Worm (Caenorhabditis elegans) whole organism, L1 larva: ENCODE measurements around the gene kqt-1.
A peak's percentile ranks its signal among the peaks of the same experiment; 100 is the strongest.

Experiments used
- C04F5.9 ChIP-seq: sonication (generic microtip); optimal IDR thresholded peaks from 2 replicates; lab custom pipeline; 2016; ENCODE audit warnings: missing genetic modification characterization, missing compliant biosample characterization
- F16B12.6 ChIP-seq: fragments of 150-350 bp; optimal IDR thresholded peaks from 2 replicates; lab custom pipeline; 2014; ENCODE audit warnings: missing biosample characterization, missing genetic modification characterization
- aha-1 ChIP-seq: fragments of 150-350 bp; optimal IDR thresholded peaks from 2 replicates; lab custom pipeline; 2014; ENCODE audit warnings: missing biosample characterization, missing genetic modification characterization
- alr-1 ChIP-seq: fragments of 200-800 bp; sonication (Bioruptor generic); optimal IDR thresholded peaks from 2 replicates; lab custom pipeline; 2018; ENCODE audit warnings: borderline replicate concordance, mild to moderate bottlenecking, missing genetic modification characterization, missing compliant biosample characterization
- ceh-63 ChIP-seq: fragments of 200-800 bp; sonication (Bioruptor generic); optimal IDR thresholded peaks from 2 replicates; lab custom pipeline; 2018; ENCODE audit warnings: mild to moderate bottlenecking, missing genetic modification characterization, missing compliant biosample characterization
- ceh-8 ChIP-seq: fragments of 200-800 bp; sonication (Bioruptor generic); optimal IDR thresholded peaks from 2 replicates; lab custom pipeline; 2018; ENCODE audit warnings: mild to moderate bottlenecking, missing genetic modification characterization, moderate library complexity, missing compliant biosample characterization
- ceh-82 ChIP-seq, 3 experiments: fragments of 150-350 bp in 1 of 3; sonication (generic microtip) in 2 of 3; optimal IDR thresholded peaks; 2 replicates each; lab custom pipeline; 2014 to 2017; ENCODE audit warnings: missing biosample characterization in 3 of 3, missing genetic modification characterization in 3 of 3
- ceh-90 ChIP-seq: sonication (generic microtip); optimal IDR thresholded peaks from 2 replicates; lab custom pipeline; 2016; ENCODE audit warnings: missing genetic modification characterization, missing compliant biosample characterization
- ces-1 ChIP-seq: fragments of 150-350 bp; optimal IDR thresholded peaks from 2 replicates; lab custom pipeline; 2014; ENCODE audit warnings: missing biosample characterization, missing genetic modification reagents, missing genetic modification characterization
- dsc-1 ChIP-seq: sonication (generic microtip); optimal IDR thresholded peaks from 2 replicates; lab custom pipeline; 2016; ENCODE audit warnings: mild to moderate bottlenecking, missing genetic modification characterization, missing compliant biosample characterization
- egl-13 ChIP-seq: sonication (generic microtip); optimal IDR thresholded peaks from 2 replicates; lab custom pipeline; 2016; ENCODE audit warnings: missing genotype, missing genetic modification reagents, missing genetic modification characterization, missing compliant biosample characterization
- elt-2 ChIP-seq: sonication (generic microtip); optimal IDR thresholded peaks from 2 replicates; lab custom pipeline; 2016; ENCODE audit warnings: missing genetic modification characterization, mild to moderate bottlenecking, inconsistent platforms, missing compliant biosample characterization, missing genetic modification reagents
- elt-3 ChIP-seq, 6 experiments: fragments of 150-350 bp in 1 of 6; sonication (generic microtip); optimal IDR thresholded peaks; 2 replicates each; lab custom pipeline; 2017 to 2018; ENCODE audit warnings: missing biosample characterization in 6 of 6, missing genetic modification characterization in 6 of 6, inconsistent platforms in 1 of 6
- fkh-10 ChIP-seq: sonication (generic microtip); optimal IDR thresholded peaks from 2 replicates; lab custom pipeline; 2017; ENCODE audit warnings: missing biosample characterization, missing genetic modification reagents, missing genetic modification characterization
- fkh-4 ChIP-seq: sonication (generic microtip); optimal IDR thresholded peaks from 2 replicates; lab custom pipeline; 2016; ENCODE audit warnings: missing compliant biosample characterization, missing genetic modification characterization, borderline replicate concordance
- grh-1 ChIP-seq: fragments of 200-800 bp; sonication (Bioruptor generic); IDR thresholded peaks from 2 replicates; pipeline ENCODE4 v1.3.6; 2022; ENCODE audit warnings: missing genetic modification reagents, missing genetic modification characterization, missing compliant biosample characterization
- hpl-2 ChIP-seq: fragments of 150-350 bp; optimal IDR thresholded peaks from 2 replicates; lab custom pipeline; 2014; ENCODE audit warnings: missing biosample characterization, missing genetic modification reagents, missing genetic modification characterization
- isw-1 ChIP-seq: fragments of 200-800 bp; sonication (Bioruptor generic); IDR thresholded peaks from 2 replicates; pipeline ENCODE4 v1.3.6; 2022; ENCODE audit warnings: missing genetic modification characterization, missing compliant biosample characterization
- lin-13 ChIP-seq: fragments of 150-350 bp; optimal IDR thresholded peaks from 2 replicates; lab custom pipeline; 2014; ENCODE audit warnings: missing biosample characterization, missing genetic modification reagents, missing genetic modification characterization
- lin-14 ChIP-seq: fragments of 200-800 bp; sonication (Bioruptor generic); optimal IDR thresholded peaks from 2 replicates; lab custom pipeline; 2018; ENCODE audit warnings: mild to moderate bottlenecking, missing genetic modification characterization, moderate library complexity, missing compliant biosample characterization
- lin-15B ChIP-seq: fragments of 150-350 bp; sonication (generic microtip); optimal IDR thresholded peaks from 3 replicates; lab custom pipeline; 2014; ENCODE audit warnings: missing biosample characterization, missing genetic modification characterization
- lin-35 ChIP-seq, 2 experiments: fragments of 150-350 bp; optimal IDR thresholded peaks; 2 replicates each; lab custom pipeline; 2014; ENCODE audit warnings: missing biosample characterization in 2 of 2, missing genetic modification characterization in 2 of 2, missing genetic modification reagents in 2 of 2
- lin-39 ChIP-seq: fragments of 150-350 bp; optimal IDR thresholded peaks from 2 replicates; lab custom pipeline; 2014; ENCODE audit warnings: missing biosample characterization, missing genetic modification reagents, missing genetic modification characterization
- lsy-2 ChIP-seq, 2 experiments: fragments of 150-350 bp; optimal IDR thresholded peaks; 2 replicates each; lab custom pipeline; 2014; ENCODE audit warnings: missing biosample characterization in 2 of 2, missing genetic modification characterization in 2 of 2
- mab-9 ChIP-seq: fragments of 200-800 bp; sonication (Bioruptor generic); IDR thresholded peaks from 2 replicates; pipeline ENCODE4 v1.3.6; 2022; ENCODE audit warnings: missing genetic modification reagents, missing genetic modification characterization, missing compliant biosample characterization
- mdl-1 ChIP-seq, 2 experiments: fragments of 150-350 bp; optimal IDR thresholded peaks; 2 replicates each; lab custom pipeline; 2014 to 2017; ENCODE audit warnings: missing biosample characterization in 2 of 2, missing genetic modification characterization in 2 of 2, inconsistent platforms in 1 of 2
- mef-2 ChIP-seq: fragments of 150-350 bp; optimal IDR thresholded peaks from 2 replicates; lab custom pipeline; 2014; ENCODE audit warnings: missing biosample characterization, missing genetic modification characterization
- nhr-11 ChIP-seq: fragments of 150-350 bp; optimal IDR thresholded peaks from 2 replicates; lab custom pipeline; 2014; ENCODE audit warnings: missing biosample characterization, missing genetic modification characterization
- nhr-12 ChIP-seq: sonication (generic microtip); optimal IDR thresholded peaks from 2 replicates; lab custom pipeline; 2017; ENCODE audit warnings: missing biosample characterization, missing genetic modification characterization
- nhr-19 ChIP-seq: fragments of 200-800 bp; sonication (Bioruptor generic); conservative IDR thresholded peaks from 2 replicates; pipeline ENCODE4 v1.3.6; 2022; ENCODE audit warnings: missing genetic modification characterization, missing compliant biosample characterization
- nhr-20 ChIP-seq: sonication (generic microtip); optimal IDR thresholded peaks from 2 replicates; lab custom pipeline; 2016; ENCODE audit warnings: mild to moderate bottlenecking, missing genetic modification characterization, missing compliant biosample characterization
- nhr-237 ChIP-seq: fragments of 150-350 bp; optimal IDR thresholded peaks from 2 replicates; lab custom pipeline; 2014; ENCODE audit warnings: missing biosample characterization, missing genetic modification characterization
- nhr-28 ChIP-seq: fragments of 150-350 bp; optimal IDR thresholded peaks from 2 replicates; lab custom pipeline; 2014; ENCODE audit warnings: missing biosample characterization, missing genetic modification characterization
- nhr-47 ChIP-seq: sonication (generic microtip); optimal IDR thresholded peaks from 2 replicates; lab custom pipeline; 2016; ENCODE audit warnings: mild to moderate bottlenecking, missing genetic modification characterization, moderate library complexity, missing compliant biosample characterization
- nhr-71 ChIP-seq: sonication (generic microtip); optimal IDR thresholded peaks from 2 replicates; lab custom pipeline; 2016; ENCODE audit warnings: mild to moderate bottlenecking, missing genetic modification characterization, moderate library complexity, missing compliant biosample characterization
- nhr-84 ChIP-seq: sonication (generic microtip); optimal IDR thresholded peaks from 2 replicates; lab custom pipeline; 2017; ENCODE audit warnings: missing biosample characterization, missing genetic modification characterization
- nhr-85 ChIP-seq: sonication (generic microtip); peaks from one replicate; lab custom pipeline; 2016; ENCODE audit warnings: missing genetic modification characterization, inconsistent platforms, missing compliant biosample characterization
- nhr-90 ChIP-seq: sonication (generic microtip); optimal IDR thresholded peaks from 2 replicates; lab custom pipeline; 2016; ENCODE audit warnings: mild to moderate bottlenecking, missing genetic modification characterization, missing compliant biosample characterization; ENCODE audit not compliant: poor library complexity
- pag-3 ChIP-seq: sonication (generic microtip); optimal IDR thresholded peaks from 2 replicates; lab custom pipeline; 2017; ENCODE audit warnings: missing genetic modification characterization, mild to moderate bottlenecking, missing compliant biosample characterization, antibody characterized with exemption, borderline replicate concordance; ENCODE audit not compliant: insufficient read depth
- skn-1 ChIP-seq: fragments of 150-350 bp; optimal IDR thresholded peaks from 2 replicates; lab custom pipeline; 2014; ENCODE audit warnings: missing biosample characterization, missing genetic modification characterization
- snu-23 ChIP-seq: sonication (generic microtip); optimal IDR thresholded peaks from 2 replicates; lab custom pipeline; 2016; ENCODE audit warnings: missing genetic modification characterization, missing compliant biosample characterization
- sox-4 ChIP-seq: sonication (generic microtip); optimal IDR thresholded peaks from 2 replicates; lab custom pipeline; 2016; ENCODE audit warnings: missing genetic modification characterization, missing compliant biosample characterization
- sup-37 ChIP-seq: fragments of 200-800 bp; sonication (Bioruptor generic); optimal IDR thresholded peaks from 2 replicates; lab custom pipeline; 2018; ENCODE audit warnings: mild to moderate bottlenecking, missing genetic modification characterization, missing compliant biosample characterization
- tbx-2 ChIP-seq: sonication (generic microtip); optimal IDR thresholded peaks from 2 replicates; lab custom pipeline; 2016; ENCODE audit warnings: missing genetic modification characterization, missing compliant biosample characterization
- tlp-1 ChIP-seq: fragments of 150-350 bp; optimal IDR thresholded peaks from 2 replicates; lab custom pipeline; 2014; ENCODE audit warnings: missing biosample characterization, missing genetic modification characterization
- zip-4 ChIP-seq: fragments of 200-800 bp; sonication (Bioruptor generic); optimal IDR thresholded peaks from 2 replicates; lab custom pipeline; 2018; ENCODE audit warnings: mild to moderate bottlenecking, missing genetic modification characterization, moderate library complexity, missing compliant biosample characterization

The kqt-1 gene

DNA sequence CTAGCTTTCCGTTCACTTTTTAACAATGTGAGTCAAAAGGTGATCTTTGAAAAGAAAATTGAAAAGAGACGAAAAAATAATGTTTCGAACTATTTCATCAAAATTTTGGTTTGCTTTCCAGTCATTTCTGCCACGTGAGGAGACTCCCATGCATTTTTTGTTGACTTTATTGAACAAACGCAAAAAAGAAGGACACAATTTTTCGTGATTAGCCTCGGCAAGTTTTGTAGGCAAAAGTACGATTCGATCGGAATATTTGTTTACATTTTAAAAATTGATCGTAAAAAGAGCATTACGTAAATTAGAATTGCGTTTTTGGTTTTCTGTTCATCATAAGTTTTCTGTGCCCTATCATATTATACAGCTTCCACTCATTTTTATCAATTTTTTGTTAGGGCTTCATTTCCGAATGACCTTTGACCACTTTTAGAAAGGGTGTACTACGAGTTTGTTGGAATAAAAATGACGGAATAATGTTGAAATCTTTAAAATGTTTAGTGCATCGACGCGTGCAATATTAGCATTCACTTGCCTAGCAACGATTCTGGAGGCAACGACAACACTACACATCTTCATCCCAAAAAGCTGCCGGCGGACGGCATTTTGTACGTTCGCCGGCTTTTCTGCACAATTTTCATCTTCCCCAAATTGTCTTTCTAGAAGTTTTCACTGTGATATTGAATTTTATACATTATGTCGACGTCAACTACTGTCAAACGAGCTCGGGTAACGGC, 26.3 kb downstream of the kqt-1 start, which contains the start of gene C56E10.3:
TSS of gene C56E10.3 (plus strand) at position 684 of the 734 bp plus-strand sequence.
- TF ChIP-seq elt-3 (tag; optimal IDR thresholded peaks at IDR 0.05; lab: Kevin White, UChicago) (no peak), lsy-2 (tag; optimal IDR thresholded peaks at IDR 0.05; lab: Kevin White, UChicago) (peak in 1 of 2 experiments; percentile 6), fkh-10 (GFP tag; lab: Kevin White, UChicago) (no peak), skn-1 (tag; lab: Kevin White, UChicago) (peak; percentile 30), nhr-85 (tag; lab: Kevin White, UChicago) (peak; percentile 32), elt-2 (tag; lab: Kevin White, UChicago) (peak; percentile 65), nhr-71 (tag; lab: Kevin White, UChicago) (peak; percentile 46), tbx-2 (tag; lab: Kevin White, UChicago) (peak; percentile 32), lin-15B (tag; lab: Kevin White, UChicago) (no peak), nhr-20 (tag; lab: Kevin White, UChicago) (peak; percentile 67), fkh-4 (tag; lab: Kevin White, UChicago) (no peak), lin-14 (GFP tag; lab: Kevin White, UChicago) (peak; percentile 39), sup-37 (no peak), nhr-19 (0 out of 2 replicates have a peak, but pooled peaks have one; percentile 5), mdl-1 (tag; optimal IDR thresholded peaks at IDR 0.05; lab: Kevin White, UChicago) (peak in 1 of 2 experiments; percentile 44), nhr-90 (tag; lab: Kevin White, UChicago) (peak; percentile 31), grh-1 (GFP tag; lab: Robert Waterston, UW) (no peak), snu-23 (GFP tag; lab: Kevin White, UChicago) (peak; percentile 12), lin-35 (GFP tag; optimal IDR thresholded peaks at IDR 0.05; lab: Kevin White, UChicago) (peak in 1 of 2 experiments; percentile 44), dsc-1 (tag; lab: Kevin White, UChicago) (no peak)

DNA sequence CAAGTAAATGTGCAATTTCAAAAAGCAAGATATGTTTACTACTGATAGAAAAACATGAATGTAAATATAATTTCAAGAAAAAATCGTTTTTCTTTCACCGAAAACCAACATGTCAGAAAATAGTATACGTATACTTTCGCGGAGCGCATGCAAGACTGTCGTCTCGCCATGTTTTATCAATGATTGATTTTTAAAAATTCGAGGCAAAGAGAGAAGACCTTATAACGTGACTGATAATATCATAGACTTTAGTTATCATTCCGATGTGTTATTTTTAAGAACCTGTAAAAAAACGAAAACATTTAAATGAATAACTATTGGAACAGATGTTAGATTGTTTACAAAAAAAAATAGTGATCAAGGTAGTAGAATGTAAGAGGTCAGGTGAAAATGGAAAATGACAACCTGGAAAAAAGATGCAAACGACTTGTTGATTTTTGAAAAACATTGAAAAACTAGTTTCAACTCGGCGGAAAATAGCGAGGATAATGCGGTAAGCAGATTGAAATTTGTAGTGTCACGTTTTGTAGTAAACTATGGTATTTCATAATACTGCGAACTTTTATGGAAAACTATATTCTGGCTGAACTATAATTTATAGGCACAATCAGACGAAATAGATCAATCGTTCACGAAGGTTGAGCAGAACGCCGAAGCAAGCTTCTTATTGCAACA, 27.7 kb downstream of the kqt-1 start:
- TF ChIP-seq grh-1 (GFP tag; lab: Robert Waterston, UW) (peak; percentile 51; the same call in 1 of the 2 replicates), lin-13 (no peak), nhr-85 (tag; lab: Kevin White, UChicago) (peak; percentile 19), C04F5.9 (tag; lab: Kevin White, UChicago) (no peak), ceh-82 (tag; optimal IDR thresholded peaks at IDR 0.05; lab: Kevin White, UChicago) (no peak), F16B12.6 (tag; lab: Kevin White, UChicago) (no peak), skn-1 (tag; lab: Kevin White, UChicago) (no peak), isw-1 (GFP tag; lab: Robert Waterston, UW) (no peak), nhr-11 (tag; lab: Kevin White, UChicago) (no peak), elt-3 (tag; optimal IDR thresholded peaks at IDR 0.05; lab: Kevin White, UChicago) (no peak), nhr-84 (tag; lab: Kevin White, UChicago) (no peak), aha-1 (tag; lab: Kevin White, UChicago) (no peak), snu-23 (GFP tag; lab: Kevin White, UChicago) (peak; percentile 50), alr-1 (tag; lab: Kevin White, UChicago) (no peak), pag-3 (no peak), elt-2 (tag; lab: Kevin White, UChicago) (peak; percentile 46), lin-15B (tag; lab: Kevin White, UChicago) (no peak), nhr-12 (tag; lab: Kevin White, UChicago) (no peak), ces-1 (GFP tag; lab: Kevin White, UChicago) (no peak), ceh-8 (GFP tag; lab: Kevin White, UChicago) (no peak), zip-4 (no peak), mef-2 (no peak), hpl-2 (no peak), tlp-1 (tag; lab: Kevin White, UChicago) (no peak), lin-39 (no peak), nhr-20 (tag; lab: Kevin White, UChicago) (peak; percentile 72), egl-13 (no peak), sox-4 (tag; lab: Kevin White, UChicago) (no peak), nhr-47 (no peak), lin-35 (GFP tag; optimal IDR thresholded peaks at IDR 0.05; lab: Kevin White, UChicago) (peak in 1 of 2 experiments; percentile 27), mab-9 (GFP tag; lab: Robert Waterston, UW) (no peak), ceh-63 (no peak), nhr-237 (tag; lab: Kevin White, UChicago) (no peak), nhr-28 (no peak), ceh-90 (tag; lab: Kevin White, UChicago) (no peak)
